Worm (Caenorhabditis elegans) whole organism, late embryonic: ENCODE results near the gene B0218.5.

Experiments used
- ama-1 ChIP-seq: fragments of 150-350 bp; optimal IDR thresholded peaks from 2 replicates; lab custom pipeline; 2014
- dmd-4 ChIP-seq: sonication (generic microtip); optimal IDR thresholded peaks from 2 replicates; lab custom pipeline; 2016; ENCODE audit warnings: borderline replicate concordance, missing genetic modification characterization, missing compliant biosample characterization
- elt-2 ChIP-seq: sonication (generic microtip); optimal IDR thresholded peaks from 2 replicates; lab custom pipeline; 2016; ENCODE audit warnings: missing genetic modification reagents, missing genetic modification characterization, missing compliant biosample characterization
- fkh-6 ChIP-seq: sonication (generic microtip); optimal IDR thresholded peaks from 2 replicates; lab custom pipeline; 2016; ENCODE audit warnings: missing genetic modification characterization, missing compliant biosample characterization
- hlh-13 ChIP-seq: fragments of 200-800 bp; sonication (Bioruptor generic); optimal IDR thresholded peaks from 2 replicates; lab custom pipeline; 2018; ENCODE audit warnings: mild to moderate bottlenecking, missing genetic modification characterization, missing compliant biosample characterization
- madf-2 ChIP-seq: sonication (generic microtip); optimal IDR thresholded peaks from 2 replicates; lab custom pipeline; 2017; ENCODE audit warnings: missing genetic modification characterization, missing compliant biosample characterization
- nfya-1 ChIP-seq: sonication (generic microtip); optimal IDR thresholded peaks from 2 replicates; lab custom pipeline; 2017; ENCODE audit warnings: missing genetic modification characterization, mild to moderate bottlenecking, missing compliant biosample characterization, antibody characterized with exemption, moderate library complexity
- pat-9 ChIP-seq: fragments of 200-800 bp; sonication (Bioruptor generic); optimal IDR thresholded peaks from 2 replicates; lab custom pipeline; 2018; ENCODE audit warnings: mild to moderate bottlenecking, missing genetic modification characterization, moderate library complexity, missing compliant biosample characterization
- sox-4 ChIP-seq: sonication (generic microtip); optimal IDR thresholded peaks from 2 replicates; lab custom pipeline; 2017; ENCODE audit warnings: mild to moderate bottlenecking, missing genetic modification characterization, inconsistent platforms, missing compliant biosample characterization
- syd-9 ChIP-seq: sonication (generic microtip); optimal IDR thresholded peaks from 2 replicates; lab custom pipeline; 2016; ENCODE audit warnings: mild to moderate bottlenecking, missing genetic modification characterization, moderate library complexity, missing compliant biosample characterization

ce11 chrIV:8182566-8182965 is 25.5 kb upstream of the B0218.5 start:
- TF ChIP-seq nfya-1 (tag; lab: Kevin White, UChicago) (peak; percentile 24), dmd-4 (tag; lab: Kevin White, UChicago) (no peak), madf-2 (tag; lab: Kevin White, UChicago) (no peak), ama-1 (lab: Kevin White, UChicago) (no peak), sox-4 (tag; lab: Kevin White, UChicago) (no peak), hlh-13 (GFP tag; lab: Kevin White, UChicago) (no peak), elt-2 (tag; lab: Kevin White, UChicago) (no peak), pat-9 (no peak), syd-9 (no peak), fkh-6 (no peak)
